Fruit fly (Drosophila melanogaster) whole organism, embryonic: ENCODE results near the gene CG43638.

Source experiments
- B-H1 ChIP-seq: fragments of 200-800 bp; sonication (Bioruptor generic); IDR thresholded peaks from 3 replicates; pipeline ENCODE4 v1.3.6; 2022; ENCODE audit warnings: missing biosample characterization, missing genetic modification characterization
- Blimp-1 ChIP-seq: fragments of 200-800 bp; sonication (Bioruptor generic); optimal IDR thresholded peaks from 3 replicates; lab custom pipeline; 2018; ENCODE audit warnings: missing biosample characterization, missing genetic modification characterization, mild to moderate bottlenecking, moderate library complexity, missing genetic modification reagents
- CG10267 ChIP-seq: fragments of 200-800 bp; sonication (Bioruptor generic); optimal IDR thresholded peaks from 2 replicates; lab custom pipeline; 2018; ENCODE audit warnings: missing biosample characterization, mild to moderate bottlenecking, missing genetic modification characterization, moderate library complexity
- CG10274 ChIP-seq: fragments of 200-800 bp; sonication (Bioruptor generic); optimal IDR thresholded peaks from 3 replicates; lab custom pipeline; 2017; ENCODE audit warnings: missing biosample characterization, mild to moderate bottlenecking, missing genetic modification characterization
- CG10321 ChIP-seq: fragments of 200-800 bp; sonication (Bioruptor generic); IDR thresholded peaks from 2 replicates; pipeline ENCODE4 v1.3.6; 2022; ENCODE audit warnings: missing biosample characterization, missing genetic modification characterization
- CG10565 ChIP-seq: fragments of 200-800 bp; sonication (Bioruptor generic); optimal IDR thresholded peaks from 3 replicates; lab custom pipeline; 2016; ENCODE audit warnings: missing biosample characterization, mild to moderate bottlenecking, missing genetic modification characterization
- CG11504 ChIP-seq: fragments of 200-800 bp; sonication (Bioruptor generic); optimal IDR thresholded peaks from 3 replicates; lab custom pipeline; 2019; ENCODE audit warnings: missing biosample characterization, mild to moderate bottlenecking, missing genetic modification characterization, moderate library complexity
- CG11560 ChIP-seq: fragments of 200-800 bp; sonication (Bioruptor generic); IDR thresholded peaks from 3 replicates; pipeline ENCODE4 v1.3.6; 2022; ENCODE audit warnings: missing biosample characterization, missing genetic modification characterization
- CG11723 ChIP-seq: fragments of 200-800 bp; sonication (Bioruptor generic); optimal IDR thresholded peaks from 2 replicates; lab custom pipeline; 2017; ENCODE audit warnings: missing biosample characterization, mild to moderate bottlenecking, missing genetic modification characterization
- CG1602 ChIP-seq: fragments of 200-800 bp; sonication (Bioruptor generic); optimal IDR thresholded peaks from 3 replicates; lab custom pipeline; 2016; ENCODE audit warnings: missing biosample characterization, missing genetic modification characterization
- CG17385 ChIP-seq: fragments of 200-800 bp; sonication (Bioruptor generic); optimal IDR thresholded peaks from 3 replicates; lab custom pipeline; 2018; ENCODE audit warnings: missing biosample characterization, mild to moderate bottlenecking, missing genetic modification characterization
- CG17802 ChIP-seq: fragments of 200-800 bp; sonication (Bioruptor generic); optimal IDR thresholded peaks from 2 replicates; lab custom pipeline; 2018; ENCODE audit warnings: missing biosample characterization, mild to moderate bottlenecking, missing genetic modification characterization, moderate library complexity
- CG17912 ChIP-seq: fragments of 200-800 bp; sonication (Bioruptor generic); optimal IDR thresholded peaks from 2 replicates; lab custom pipeline; 2018; ENCODE audit warnings: missing biosample characterization, mild to moderate bottlenecking, missing genetic modification characterization
- CG18764 ChIP-seq: fragments of 200-800 bp; sonication (Bioruptor generic); optimal IDR thresholded peaks from 3 replicates; lab custom pipeline; 2016; ENCODE audit warnings: missing biosample characterization, missing genetic modification characterization
- CG2202 ChIP-seq: fragments of 200-800 bp; sonication (Bioruptor generic); optimal IDR thresholded peaks from 2 replicates; lab custom pipeline; 2018; ENCODE audit warnings: missing biosample characterization, mild to moderate bottlenecking, missing genetic modification characterization
- CG31224 ChIP-seq: fragments of 200-800 bp; sonication (Bioruptor generic); IDR thresholded peaks from 2 replicates; pipeline ENCODE4 v1.3.6; 2022; ENCODE audit warnings: missing biosample characterization, missing genetic modification characterization
- CG31365 ChIP-seq: fragments of 200-800 bp; sonication (Bioruptor generic); optimal IDR thresholded peaks from 2 replicates; lab custom pipeline; 2018; ENCODE audit warnings: missing biosample characterization, mild to moderate bottlenecking, missing genetic modification characterization
- CG32532 ChIP-seq: fragments of 200-800 bp; sonication (Bioruptor generic); IDR thresholded peaks from 2 replicates; pipeline ENCODE4 v1.3.6; 2022; ENCODE audit warnings: missing biosample characterization, missing genetic modification characterization
- CG4282 ChIP-seq: fragments of 200-800 bp; sonication (Bioruptor generic); optimal IDR thresholded peaks from 2 replicates; lab custom pipeline; 2016; ENCODE audit warnings: missing biosample characterization, missing genetic modification characterization
- CG9727 ChIP-seq: fragments of 200-800 bp; sonication (Bioruptor generic); optimal IDR thresholded peaks from 3 replicates; lab custom pipeline; 2017; ENCODE audit warnings: missing biosample characterization, mild to moderate bottlenecking, missing genetic modification characterization
- Dbx ChIP-seq: fragments of 200-800 bp; sonication (Bioruptor generic); IDR thresholded peaks from 3 replicates; pipeline ENCODE4 v1.3.6; 2022; ENCODE audit warnings: missing biosample characterization, missing genetic modification characterization
- ERR ChIP-seq: fragments of 200-800 bp; sonication (Bioruptor generic); optimal IDR thresholded peaks from 2 replicates; lab custom pipeline; 2016; ENCODE audit warnings: missing biosample characterization, missing genetic modification characterization
- Fer1 ChIP-seq: fragments of 200-800 bp; sonication (Bioruptor generic); optimal IDR thresholded peaks from 2 replicates; lab custom pipeline; 2017; ENCODE audit warnings: missing biosample characterization, mild to moderate bottlenecking, missing genetic modification characterization
- HHEX ChIP-seq: fragments of 200-800 bp; sonication (Bioruptor generic); optimal IDR thresholded peaks from 3 replicates; lab custom pipeline; 2017; ENCODE audit warnings: missing biosample characterization, mild to moderate bottlenecking, missing genetic modification characterization, missing genetic modification reagents
- Oli ChIP-seq: fragments of 200-800 bp; sonication (Bioruptor generic); optimal IDR thresholded peaks from 2 replicates; lab custom pipeline; 2018; ENCODE audit warnings: missing biosample characterization, mild to moderate bottlenecking, missing genetic modification characterization, moderate library complexity
- Pdp1 ChIP-seq, 2 experiments: fragments of 200-800 bp; sonication (Bioruptor generic); optimal IDR thresholded peaks; 3 replicates each; lab custom pipeline; 2016; ENCODE audit warnings: missing biosample characterization in 2 of 2, missing genetic modification characterization in 2 of 2, mild to moderate bottlenecking in 1 of 2, moderate library complexity in 1 of 2
- Rx ChIP-seq: fragments of 200-800 bp; sonication (Bioruptor generic); IDR thresholded peaks from 2 replicates; pipeline ENCODE4 v1.3.6; 2022; ENCODE audit warnings: missing biosample characterization, missing genetic modification characterization
- Sry-δ ChIP-seq: fragments of 200-800 bp; sonication (Bioruptor generic); optimal IDR thresholded peaks from 2 replicates; lab custom pipeline; 2016; ENCODE audit warnings: missing biosample characterization, missing genetic modification characterization
- Vsx1 ChIP-seq: fragments of 200-800 bp; sonication (Bioruptor generic); optimal IDR thresholded peaks from 2 replicates; lab custom pipeline; 2017; ENCODE audit warnings: missing biosample characterization, mild to moderate bottlenecking, missing genetic modification characterization, missing genetic modification reagents
- al ChIP-seq: fragments of 200-800 bp; sonication (Bioruptor generic); IDR thresholded peaks from 2 replicates; pipeline ENCODE4 v1.3.6; 2022; ENCODE audit warnings: missing biosample characterization, missing genetic modification characterization
- bowl ChIP-seq: fragments of 200-800 bp; sonication (Bioruptor generic); IDR thresholded peaks from 2 replicates; pipeline ENCODE4 v1.3.6; 2022; ENCODE audit warnings: missing biosample characterization, missing genetic modification characterization
- br ChIP-seq: fragments of >200 bp; optimal IDR thresholded peaks from 2 replicates; lab custom pipeline; 2017
- bsh ChIP-seq, 2 experiments: fragments of 200-800 bp; sonication (Bioruptor generic); optimal IDR thresholded peaks; 2 replicates each; lab custom pipeline; 2017 to 2018; ENCODE audit warnings: mild to moderate bottlenecking in 2 of 2, missing biosample characterization in 2 of 2, missing genetic modification characterization in 2 of 2, moderate library complexity in 1 of 2
- eve ChIP-seq, 2 experiments: fragments of >200 bp; optimal IDR thresholded peaks; 2 replicates each; lab custom pipeline; 2017; ENCODE audit warnings: missing biosample characterization in 2 of 2, missing genetic modification characterization in 2 of 2
- gcm ChIP-seq: fragments of 200-800 bp; sonication (Bioruptor generic); optimal IDR thresholded peaks from 2 replicates; lab custom pipeline; 2019; ENCODE audit warnings: missing biosample characterization, mild to moderate bottlenecking, missing genetic modification characterization, moderate library complexity
- gem ChIP-seq: fragments of 200-800 bp; sonication (Bioruptor generic); optimal IDR thresholded peaks from 2 replicates; lab custom pipeline; 2019; ENCODE audit warnings: missing biosample characterization, mild to moderate bottlenecking, missing genetic modification characterization, moderate library complexity
- gsb ChIP-seq: fragments of 200-800 bp; sonication (Bioruptor generic); IDR thresholded peaks from 2 replicates; pipeline ENCODE4 v1.3.6; 2022; ENCODE audit warnings: missing biosample characterization, missing genetic modification characterization
- gsb-n ChIP-seq: fragments of 200-800 bp; sonication (Bioruptor generic); optimal IDR thresholded peaks from 3 replicates; lab custom pipeline; 2018; ENCODE audit warnings: missing biosample characterization, mild to moderate bottlenecking, missing genetic modification characterization
- ham ChIP-seq: fragments of 200-800 bp; sonication (Bioruptor generic); IDR thresholded peaks from 2 replicates; pipeline ENCODE4 v1.3.6; 2022; ENCODE audit warnings: missing biosample characterization, missing genetic modification characterization
- jigr1 ChIP-seq: fragments of 200-800 bp; sonication (Bioruptor generic); IDR thresholded peaks from 3 replicates; pipeline ENCODE4 v1.3.6; 2022; ENCODE audit warnings: missing biosample characterization, missing genetic modification characterization
- jing ChIP-seq: fragments of 200-800 bp; sonication (Bioruptor generic); optimal IDR thresholded peaks from 2 replicates; lab custom pipeline; 2018; ENCODE audit warnings: missing biosample characterization, mild to moderate bottlenecking, missing genetic modification characterization
- kni ChIP-seq: fragments of 200-800 bp; sonication (Bioruptor generic); optimal IDR thresholded peaks from 3 replicates; lab custom pipeline; 2017; ENCODE audit warnings: mild to moderate bottlenecking, missing biosample characterization, missing genetic modification reagents, missing genetic modification characterization
- mirr ChIP-seq: fragments of 200-800 bp; sonication (Bioruptor generic); optimal IDR thresholded peaks from 3 replicates; lab custom pipeline; 2018; ENCODE audit warnings: missing biosample characterization, mild to moderate bottlenecking, missing genetic modification characterization
- peb ChIP-seq: fragments of 200-800 bp; sonication (Bioruptor generic); IDR thresholded peaks from 2 replicates; pipeline ENCODE4 v1.3.6; 2022; ENCODE audit warnings: missing biosample characterization, missing genetic modification characterization
- pfk ChIP-seq: fragments of 200-800 bp; sonication (Bioruptor generic); optimal IDR thresholded peaks from 2 replicates; lab custom pipeline; 2018; ENCODE audit warnings: missing biosample characterization, mild to moderate bottlenecking, missing genetic modification characterization, moderate library complexity
- pzg ChIP-seq: fragments of 200-800 bp; sonication (Bioruptor generic); optimal IDR thresholded peaks from 3 replicates; lab custom pipeline; 2018; ENCODE audit warnings: missing biosample characterization, mild to moderate bottlenecking, missing genetic modification characterization, moderate library complexity
- ranshi ChIP-seq: fragments of 200-800 bp; sonication (Bioruptor generic); IDR thresholded peaks from 2 replicates; pipeline ENCODE4 v1.3.6; 2022; ENCODE audit warnings: missing biosample characterization, missing genetic modification characterization
- ro ChIP-seq: fragments of 200-800 bp; sonication (Bioruptor generic); IDR thresholded peaks from 2 replicates; pipeline ENCODE4 v1.3.6; 2022; ENCODE audit warnings: missing biosample characterization, missing genetic modification characterization
- salm ChIP-seq: fragments of 200-800 bp; sonication (Bioruptor generic); optimal IDR thresholded peaks from 2 replicates; lab custom pipeline; 2018; ENCODE audit warnings: missing biosample characterization, mild to moderate bottlenecking, missing genetic modification characterization
- tap ChIP-seq: fragments of 200-800 bp; optimal IDR thresholded peaks from 3 replicates; lab custom pipeline; 2019; ENCODE audit warnings: missing biosample characterization, mild to moderate bottlenecking, missing genetic modification characterization, moderate library complexity
- zf30C ChIP-seq: fragments of 200-800 bp; sonication (Bioruptor generic); optimal IDR thresholded peaks from 3 replicates; lab custom pipeline; 2018; ENCODE audit warnings: missing biosample characterization, mild to moderate bottlenecking, missing genetic modification characterization

The CG43638 gene

dm6 chr3L:12084969-12085690, 40.8 kb downstream of the CG43638 start (continued):
- TF ChIP-seq gsb-n (tag; lab: Kevin White, UChicago), result peak; percentile 63
- no peak; the same call in 1 of the 2 replicates for TF ChIP-seq ranshi (GFP tag; lab: Robert Waterston, UW)
- no peak for TF ChIP-seq al
- TF ChIP-seq CG11560 (tag; lab: Robert Waterston, UW), result no peak
- TF ChIP-seq br (lab: Kevin White, UChicago), result no peak
- no peak for TF ChIP-seq Fer1 (GFP tag; lab: Kevin White, UChicago)
- no peak for TF ChIP-seq CG17385
- no peak for TF ChIP-seq CG4282 (GFP tag; lab: Kevin White, UChicago)
- peak; percentile 38 for TF ChIP-seq gcm (GFP tag; lab: Kevin White, UChicago)
- TF ChIP-seq Dbx (GFP tag; lab: Robert Waterston, UW), result no peak
- TF ChIP-seq tap, result peak; percentile 44
- TF ChIP-seq ham (GFP tag; lab: Robert Waterston, UW), result no peak
- TF ChIP-seq gem (tag; lab: Kevin White, UChicago), result peak; percentile 68
- no peak for TF ChIP-seq gsb (GFP tag; lab: Robert Waterston, UW)
- no peak for TF ChIP-seq pfk
- TF ChIP-seq CG32532 (GFP tag; lab: Robert Waterston, UW), result no peak
- peak; percentile 23 for TF ChIP-seq Oli
- TF ChIP-seq CG9727 (GFP tag; lab: Kevin White, UChicago), result no peak
- no peak for TF ChIP-seq CG17802 (tag; lab: Kevin White, UChicago)
- TF ChIP-seq HHEX (GFP tag; lab: Kevin White, UChicago), result no peak
- TF ChIP-seq Vsx1, result no peak
- TF ChIP-seq CG31365 (tag; lab: Kevin White, UChicago), result no peak
- no peak for TF ChIP-seq ro
- TF ChIP-seq jing (GFP tag; lab: Kevin White, UChicago), result no peak
- no peak for TF ChIP-seq CG11723 (GFP tag; lab: Kevin White, UChicago)
- TF ChIP-seq CG11504 (tag; lab: Kevin White, UChicago), result peak; percentile 59
- no peak for TF ChIP-seq CG10565 (GFP tag; lab: Kevin White, UChicago)
- peak in 1 of 2 experiments; percentile 57 for TF ChIP-seq Pdp1 (GFP tag; optimal IDR thresholded peaks at IDR 0.05; lab: Kevin White, UChicago)
- no peak for TF ChIP-seq peb (GFP tag; lab: Robert Waterston, UW)
- TF ChIP-seq ERR (GFP tag; lab: Kevin White, UChicago), result no peak
- no peak for TF ChIP-seq CG18764
- TF ChIP-seq CG17912, result no peak
- no peak for TF ChIP-seq eve (GFP tag; optimal IDR thresholded peaks at IDR 0.05; lab: Kevin White, UChicago)
- TF ChIP-seq bowl (GFP tag; lab: Robert Waterston, UW), result no peak
- no peak for TF ChIP-seq pzg
- TF ChIP-seq Blimp-1, result peak; percentile 29
- no peak for TF ChIP-seq zf30C (GFP tag; lab: Kevin White, UChicago)
- no peak for TF ChIP-seq mirr (GFP tag; lab: Kevin White, UChicago)
- TF ChIP-seq B-H1, result no peak
- no peak for TF ChIP-seq CG2202 (tag; lab: Kevin White, UChicago)
- peak in 1 of 2 experiments; percentile 16 for TF ChIP-seq bsh (GFP tag; optimal IDR thresholded peaks at IDR 0.05; lab: Kevin White, UChicago)
- no peak for TF ChIP-seq CG1602
- no peak for TF ChIP-seq kni (GFP tag; lab: Kevin White, UChicago)
- no peak for TF ChIP-seq CG10321 (GFP tag; lab: Robert Waterston, UW)
- no peak for TF ChIP-seq CG31224
- no peak for TF ChIP-seq jigr1 (GFP tag; lab: Robert Waterston, UW)
- TF ChIP-seq Rx (GFP tag; lab: Robert Waterston, UW), result no peak
- TF ChIP-seq Sry-δ (GFP tag; lab: Kevin White, UChicago), result no peak
- no peak for TF ChIP-seq CG10274 (GFP tag; lab: Kevin White, UChicago)
- TF ChIP-seq CG10267 (tag; lab: Kevin White, UChicago), result peak; percentile 40
- no peak for TF ChIP-seq salm
